Worm (Caenorhabditis elegans): ENCODE results near the gene Y53F4B.10.
"Not testable (repeated sequence)": the region's sequence is repeated elsewhere in the genome, so short reads cannot be mapped to it uniquely, and the experiment has no call there.

Gene Y53F4B.10

ce11 chrII:15008481-15009057 is 5.3 kb upstream of the Y53F4B.10 start:
- TF ChIP-seq tbx-7 (tag; optimal IDR thresholded peaks at IDR 0.05) (peak; percentile 68), ama-1 (optimal IDR thresholded peaks at IDR 0.05) (no peak), eyg-1 (tag; optimal IDR thresholded peaks at IDR 0.05) (no peak), ceh-18 (tag; optimal IDR thresholded peaks at IDR 0.05) (no peak), dmd-4 (tag; optimal IDR thresholded peaks at IDR 0.05; ENCODE audit: borderline replicate concordance) (peak; percentile 7), ref-2 (tag; optimal IDR thresholded peaks at IDR 0.05) (peak; percentile 50), ceh-31 (tag; optimal IDR thresholded peaks at IDR 0.05) (peak; percentile 73), nfya-1 (tag; optimal IDR thresholded peaks at IDR 0.05) (no peak), tbx-2 (tag; optimal IDR thresholded peaks at IDR 0.05) (peak; percentile 36), ztf-16 (tag; optimal IDR thresholded peaks at IDR 0.05) (no peak), ceh-24 (tag; optimal IDR thresholded peaks at IDR 0.05) (no peak), C08G9.2 (tag; optimal IDR thresholded peaks at IDR 0.05) (peak; percentile 60), fax-1 (tag; optimal IDR thresholded peaks at IDR 0.05) (peak; percentile 8), elt-2 (tag; optimal IDR thresholded peaks at IDR 0.05) (no peak), F13H6.1 (tag; optimal IDR thresholded peaks at IDR 0.05) (peak; percentile 48), nhr-11 (tag; optimal IDR thresholded peaks at IDR 0.05) (no peak), ceh-2 (tag; optimal IDR thresholded peaks at IDR 0.05) (peak; percentile 66), hlh-6 (tag; optimal IDR thresholded peaks at IDR 0.05) (peak; percentile 65), ahr-1 (tag; optimal IDR thresholded peaks at IDR 0.05) (peak; percentile 3)

DNA sequence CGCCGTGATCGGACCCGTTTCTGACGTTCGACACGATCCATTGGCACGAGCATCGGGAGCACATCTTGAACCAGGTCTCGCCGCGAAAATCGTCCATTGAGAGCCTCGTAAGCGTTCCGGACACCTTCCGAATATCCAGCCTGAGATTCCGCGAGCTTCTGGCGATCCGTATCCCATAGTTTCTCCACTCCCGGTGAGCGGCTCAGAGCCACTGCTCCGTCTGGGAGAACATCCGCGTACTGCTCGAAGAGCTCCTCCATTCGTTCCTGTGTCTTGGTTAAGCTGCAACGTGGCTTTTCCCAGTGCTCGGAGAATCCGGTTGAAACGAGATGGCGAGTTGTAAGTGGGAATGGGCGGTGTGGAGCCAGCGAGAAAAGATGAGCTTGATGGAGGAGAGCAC is 1.8 kb upstream of the Y53F4B.10 start:
- TF ChIP-seq K02D7.2 (tag; optimal IDR thresholded peaks at IDR 0.05): no peak
- no peak for TF ChIP-seq ref-2 (tag; optimal IDR thresholded peaks at IDR 0.05)
- TF ChIP-seq ahr-1 (tag; optimal IDR thresholded peaks at IDR 0.05): no peak
- no peak for TF ChIP-seq pat-9 (tag; optimal IDR thresholded peaks at IDR 0.05)
- no peak for TF ChIP-seq unc-86 (tag; optimal IDR thresholded peaks at IDR 0.05)
- TF ChIP-seq unc-3 (GFP tag; conservative IDR thresholded peaks at IDR 0.05): no peak
- TF ChIP-seq unc-3 (tag; optimal IDR thresholded peaks at IDR 0.05): no peak
- no peak for TF ChIP-seq ttx-3 (tag; optimal IDR thresholded peaks at IDR 0.05)
- TF ChIP-seq ceh-48 (tag; optimal IDR thresholded peaks at IDR 0.05): no peak

ce11 chrII:15004538-15004937 is 1.2 kb upstream of the Y53F4B.10 start:
- TF ChIP-seq fkh-6 (tag; optimal IDR thresholded peaks at IDR 0.05) (no peak), T23F11.4 (GFP tag; optimal IDR thresholded peaks at IDR 0.05) (no peak), eyg-1 (tag; optimal IDR thresholded peaks at IDR 0.05) (no peak), odd-2 (tag; optimal IDR thresholded peaks at IDR 0.05) (no peak), elt-2 (tag; optimal IDR thresholded peaks at IDR 0.05) (no peak), ama-1 (optimal IDR thresholded peaks at IDR 0.05) (no peak), ahr-1 (tag; optimal IDR thresholded peaks at IDR 0.05) (no peak), hlh-8 (tag; optimal IDR thresholded peaks at IDR 0.05) (no peak), ceh-34 (tag; optimal IDR thresholded peaks at IDR 0.05) (no peak), pha-4 (tag; optimal IDR thresholded peaks at IDR 0.05) (no peak), zip-5 (tag; optimal IDR thresholded peaks at IDR 0.05) (no peak), ceh-30 (tag; optimal IDR thresholded peaks at IDR 0.05) (no peak), hlh-6 (tag; optimal IDR thresholded peaks at IDR 0.05) (no peak), rnt-1 (tag; optimal IDR thresholded peaks at IDR 0.05) (no peak), hlh-15 (tag; optimal IDR thresholded peaks at IDR 0.05) (no peak), hlh-30 (tag; optimal IDR thresholded peaks at IDR 0.05; ENCODE audit: insufficient read depth) (no peak), pat-9 (tag; optimal IDR thresholded peaks at IDR 0.05) (no peak), tbx-7 (tag; optimal IDR thresholded peaks at IDR 0.05) (no peak), unc-86 (tag; optimal IDR thresholded peaks at IDR 0.05) (no peak)

DNA sequence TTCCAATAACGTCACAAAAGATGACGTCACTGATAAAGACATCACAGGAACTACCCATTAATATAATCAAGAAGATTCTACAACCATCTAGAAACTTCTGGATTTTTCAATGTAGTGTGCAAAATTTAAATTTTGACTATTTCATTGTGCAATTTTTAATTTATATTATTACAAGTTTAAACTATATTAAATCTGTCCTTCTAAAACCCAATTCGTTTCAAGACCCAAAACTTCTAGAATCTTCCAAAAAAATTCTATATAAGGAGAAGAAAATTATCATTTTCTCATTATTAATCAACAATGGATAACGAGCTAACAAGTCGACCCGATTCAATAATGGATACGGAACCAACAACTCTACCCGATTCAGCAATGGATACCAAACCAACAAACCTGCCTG is 10.7 kb downstream of the Y53F4B.10 start, which contains the start of gene Y53F4B.7:
Gene Y53F4B.7 (plus strand): TSS at position 301 of the 400 bp plus-strand sequence.
- not testable (repeated sequence) for TF ChIP-seq syd-9 (tag; optimal IDR thresholded peaks at IDR 0.05); ceh-6 (GFP tag; optimal IDR thresholded peaks at IDR 0.05); pag-3 (tag; optimal IDR thresholded peaks at IDR 0.05; ENCODE audit: borderline replicate concordance)
